Worm (Caenorhabditis elegans): Measurements from ENCODE around the gene C45H4.13.

ce11 chrV:2110368-2110767 is 40.4 kb downstream of the C45H4.13 start, which contains the start of gene F22F7.3:
- no peak for TF ChIP-seq elt-3 (tag; optimal IDR thresholded peaks at IDR 0.05)
- no peak for TF ChIP-seq sox-4 (tag; optimal IDR thresholded peaks at IDR 0.05)
- TF ChIP-seq ztf-11 (tag; optimal IDR thresholded peaks at IDR 0.05): no peak
- TF ChIP-seq efl-1 (optimal IDR thresholded peaks at IDR 0.05): no peak
- TF ChIP-seq efl-1 (GFP tag; optimal IDR thresholded peaks at IDR 0.05 in 1 of 2): peak in 1 of 2 experiments; percentile 66
- TF ChIP-seq ceh-88 (GFP tag; IDR thresholded peaks at IDR 0.05): no peak
- no peak for TF ChIP-seq unc-130 (tag; optimal IDR thresholded peaks at IDR 0.05)
- no peak for TF ChIP-seq ceh-82 (tag; optimal IDR thresholded peaks at IDR 0.05)
- no peak for TF ChIP-seq lsy-2 (tag; optimal IDR thresholded peaks at IDR 0.05)
- no peak for TF ChIP-seq fos-1 (tag; optimal IDR thresholded peaks at IDR 0.05)
